Worm (Caenorhabditis elegans): ENCODE measurements around the gene R05D3.9.

The R05D3.9 gene

ce11 chrIII:8405449-8405962, 37.0 kb upstream of the R05D3.9 start, which contains the start of the genes ubxn-4 and cyy-1:
Gene ubxn-4, minus strand, starts transcription at chrIII:8405562.
Gene cyy-1, plus strand, starts transcription at chrIII:8405874.
- TF ChIP-seq nhr-11 (tag; optimal IDR thresholded peaks at IDR 0.05) (no peak), nhr-67 (tag; optimal IDR thresholded peaks at IDR 0.05) (no peak), nhr-77 (tag; optimal IDR thresholded peaks at IDR 0.05) (no peak), fos-1 (tag; optimal IDR thresholded peaks at IDR 0.05) (no peak), nhr-43 (tag; optimal IDR thresholded peaks at IDR 0.05; ENCODE audit: poor library complexity, severe bottlenecking) (no peak), egl-27 (tag; optimal IDR thresholded peaks at IDR 0.05) (no peak), hmg-11 (tag; optimal IDR thresholded peaks at IDR 0.05) (peak; percentile 29), nfya-1 (tag; optimal IDR thresholded peaks at IDR 0.05; ENCODE audit: insufficient read depth) (peak; percentile 66), ceh-82 (tag; optimal IDR thresholded peaks at IDR 0.05) (no peak), ZK546.5 (tag; optimal IDR thresholded peaks at IDR 0.05) (no peak)

- no peak for TF ChIP-seq ztf-11 (tag; optimal IDR thresholded peaks at IDR 0.05)
- no peak for TF ChIP-seq nhr-77 (tag; optimal IDR thresholded peaks at IDR 0.05)
- no peak for TF ChIP-seq skn-1 (tag; optimal IDR thresholded peaks at IDR 0.05)
- TF ChIP-seq mml-1 (tag; optimal IDR thresholded peaks at IDR 0.05) = no peak
- TF ChIP-seq elt-3 (tag; optimal IDR thresholded peaks at IDR 0.05) = no peak
- TF ChIP-seq nhr-25 (tag; optimal IDR thresholded peaks at IDR 0.05) = no peak
- TF ChIP-seq mdl-1 (tag; optimal IDR thresholded peaks at IDR 0.05) = no peak
- TF ChIP-seq nhr-11 (tag; optimal IDR thresholded peaks at IDR 0.05) = no peak
- no peak for TF ChIP-seq unc-62 (GFP tag; optimal IDR thresholded peaks at IDR 0.05)
- TF ChIP-seq egl-27 (tag; optimal IDR thresholded peaks at IDR 0.05) = no peak
- TF ChIP-seq egl-5 (tag; optimal IDR thresholded peaks at IDR 0.05) = no peak
- TF ChIP-seq nhr-76 (tag; optimal IDR thresholded peaks at IDR 0.05) = no peak
- TF ChIP-seq elt-2 (tag; optimal IDR thresholded peaks at IDR 0.05) = no peak
- no peak for TF ChIP-seq ceh-9 (tag; optimal IDR thresholded peaks at IDR 0.05)
- TF ChIP-seq zag-1 (tag; optimal IDR thresholded peaks at IDR 0.05) = no peak
Measured at ce11 chrIII:8403507-8403906, 35.0 kb upstream of the R05D3.9 start, which contains the start of gene cutc-1. Gene cutc-1, minus strand, starts transcription at chrIII:8403607.

- TF ChIP-seq ceh-28 (tag; optimal IDR thresholded peaks at IDR 0.05) (no peak), ztf-11 (tag; optimal IDR thresholded peaks at IDR 0.05) (no peak), ceh-9 (tag; optimal IDR thresholded peaks at IDR 0.05) (no peak), snpc-4 (tag; optimal IDR thresholded peaks at IDR 0.05) (no peak), mdl-1 (tag; optimal IDR thresholded peaks at IDR 0.05) (no peak), lin-39 (tag; optimal IDR thresholded peaks at IDR 0.05) (no peak), nhr-237 (tag; optimal IDR thresholded peaks at IDR 0.05) (no peak), sea-2 (GFP tag; optimal IDR thresholded peaks at IDR 0.05) (no peak), daf-12 (tag; optimal IDR thresholded peaks at IDR 0.05) (no peak), ceh-16 (tag; optimal IDR thresholded peaks at IDR 0.05) (no peak), tbx-2 (tag; optimal IDR thresholded peaks at IDR 0.05) (no peak), R02D3.7 (tag; optimal IDR thresholded peaks at IDR 0.05) (no peak), mml-1 (tag; optimal IDR thresholded peaks at IDR 0.05) (no peak), nfya-1 (tag; optimal IDR thresholded peaks at IDR 0.05; ENCODE audit: insufficient read depth) (no peak), nhr-25 (tag; optimal IDR thresholded peaks at IDR 0.05) (no peak), nhr-12 (tag; optimal IDR thresholded peaks at IDR 0.05) (no peak), nhr-28 (tag; optimal IDR thresholded peaks at IDR 0.05) (no peak), ztf-4 (tag; optimal IDR thresholded peaks at IDR 0.05) (no peak), unc-39 (tag; optimal IDR thresholded peaks at IDR 0.05) (no peak), nhr-23 (tag; optimal IDR thresholded peaks at IDR 0.05) (no peak)
Measured at ce11 chrIII:8402633-8403032, 34.1 kb upstream of the R05D3.9 start.

- TF ChIP-seq ceh-82 (tag; optimal IDR thresholded peaks at IDR 0.05) (no peak), pha-4 (tag; optimal IDR thresholded peaks at IDR 0.05) (peak; percentile 18), daf-12 (tag; optimal IDR thresholded peaks at IDR 0.05) (no peak), nhr-237 (tag; optimal IDR thresholded peaks at IDR 0.05) (no peak), egl-27 (tag; optimal IDR thresholded peaks at IDR 0.05) (no peak), nhr-77 (tag; optimal IDR thresholded peaks at IDR 0.05) (no peak), elt-2 (tag; optimal IDR thresholded peaks at IDR 0.05) (peak; percentile 40), pqm-1 (tag; optimal IDR thresholded peaks at IDR 0.05) (peak; percentile 7)
Measured at ce11 chrIII:8401887-8402286, 33.4 kb upstream of the R05D3.9 start, which contains the start of gene lap-1. Gene lap-1, minus strand, starts transcription at chrIII:8401928.
